Worm (Caenorhabditis elegans): Measurements from ENCODE around the gene ubc-9.

DNA sequence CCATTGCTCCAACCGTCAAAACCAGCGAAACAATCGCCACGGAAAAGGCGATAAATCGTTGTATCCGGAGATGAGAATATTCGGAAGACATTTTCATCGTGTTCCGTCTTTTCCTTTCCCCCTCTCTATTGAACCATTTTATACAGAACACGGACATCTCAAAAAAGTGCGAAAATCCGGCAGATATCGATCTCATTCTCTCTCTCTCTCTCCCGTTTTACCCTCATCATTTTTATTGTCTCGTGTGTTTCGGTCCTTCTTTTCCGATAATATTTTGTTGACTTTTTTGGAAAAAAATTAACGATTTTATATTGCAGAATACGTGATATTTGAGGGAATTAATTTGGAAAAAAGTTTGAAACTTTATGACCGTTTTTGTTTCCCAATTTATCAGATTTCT, 41.3 kb upstream of the ubc-9 start, which contains the start of gene col-110:
- TF ChIP-seq dao-5 (tag; optimal IDR thresholded peaks at IDR 0.05) (no peak), W03F9.2 (tag; optimal IDR thresholded peaks at IDR 0.05) (no peak), him-1 (tag; optimal IDR thresholded peaks at IDR 0.05) (no peak)
